Worm (Caenorhabditis elegans) whole organism, L4/young adult: ENCODE data around the gene clec-173.
"Not testable (repeated sequence)": the region's sequence is repeated elsewhere in the genome, so short reads cannot be mapped to it uniquely, and the experiment has no call there.

Experiments
- W03F9.2 ChIP-seq: fragments of 150-350 bp; optimal IDR thresholded peaks from 2 replicates; lab custom pipeline; 2014; ENCODE audit warnings: missing biosample characterization, missing genetic modification characterization
- dao-5 ChIP-seq: sonication (generic microtip); optimal IDR thresholded peaks from 2 replicates; lab custom pipeline; 2016; ENCODE audit warnings: missing genotype, missing genetic modification characterization, moderate library complexity, missing compliant biosample characterization
- him-1 ChIP-seq: sonication (generic microtip); optimal IDR thresholded peaks from 2 replicates; lab custom pipeline; 2016; ENCODE audit warnings: missing genotype, missing genetic modification reagents, missing genetic modification characterization, missing compliant biosample characterization

clec-173 gene

DNA sequence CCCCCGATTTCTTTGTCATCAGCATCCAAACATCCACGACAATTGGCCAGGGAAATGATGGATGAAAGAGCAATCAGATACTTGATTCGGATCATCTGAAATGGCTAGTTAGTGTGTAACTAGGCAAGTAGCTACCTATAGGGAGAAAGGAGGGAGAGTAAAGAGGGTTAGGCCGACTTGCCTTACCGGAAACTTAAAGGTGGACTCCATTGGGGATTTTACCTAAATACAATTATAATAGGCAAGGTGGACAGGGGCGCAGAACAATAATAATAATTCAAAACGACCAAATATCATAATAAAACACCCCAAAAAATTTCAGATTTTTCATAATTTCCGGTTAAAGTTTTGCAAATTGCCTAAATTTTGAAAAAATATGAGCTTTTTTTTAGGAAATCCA lies at the start of gene clec-173:
Gene clec-173, minus strand, starts transcription at position 101 of the 400 bp plus-strand sequence.
- TF ChIP-seq him-1 (no peak), dao-5 (tag; lab: Kevin White, UChicago) (no peak), W03F9.2 (no peak)

DNA sequence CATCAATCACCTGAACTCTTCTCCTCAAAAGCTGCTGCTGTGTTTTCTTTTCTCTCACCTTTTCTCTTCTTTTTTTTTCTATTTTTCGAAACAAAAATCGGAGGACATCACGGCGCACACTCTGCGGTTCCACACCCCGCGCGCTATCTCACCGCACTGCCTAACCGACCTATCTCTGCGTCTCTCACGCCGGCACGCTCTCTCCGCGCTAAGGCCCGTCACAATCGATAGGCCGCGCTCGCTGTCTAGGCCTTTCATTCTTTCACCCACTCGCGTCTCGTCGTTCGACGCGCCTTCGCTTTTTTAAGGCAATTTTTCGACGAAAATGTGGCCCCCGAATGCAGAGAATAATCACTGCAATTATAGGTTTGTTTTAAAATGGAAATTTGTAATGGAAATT lies 43.8 kb upstream of the clec-173 start, which contains the start of gene zip-11:
Gene zip-11, plus strand, starts transcription at position 34 of the 400 bp plus-strand sequence.
- no peak for TF ChIP-seq dao-5 (tag; lab: Kevin White, UChicago)
- TF ChIP-seq him-1 = no peak
- no peak for TF ChIP-seq W03F9.2

DNA sequence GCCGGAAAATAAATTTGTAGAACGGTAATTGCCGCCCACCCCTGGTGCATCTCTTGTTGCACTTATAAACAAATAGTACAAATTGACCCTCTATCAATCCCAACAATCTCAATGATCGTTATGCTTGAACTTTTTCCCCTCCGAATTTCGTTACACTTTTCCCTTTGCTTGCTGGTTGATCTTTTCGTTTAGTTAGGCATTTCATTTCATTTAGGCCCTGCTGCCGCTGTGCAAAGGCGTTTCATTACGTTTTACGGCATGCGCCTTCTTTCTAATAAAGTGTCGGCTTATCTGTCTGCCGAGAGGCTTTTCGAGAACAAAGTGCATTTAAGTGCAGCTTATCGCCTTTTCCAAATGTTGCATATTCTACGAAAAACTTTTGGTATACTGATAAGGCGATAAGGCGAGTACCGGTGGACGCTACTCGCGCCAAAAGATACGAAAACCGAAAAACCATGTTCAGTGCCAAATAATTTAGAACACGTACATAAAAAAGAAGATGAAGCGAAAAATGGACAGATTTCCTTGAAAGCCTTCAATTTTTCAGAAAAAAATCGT lies 43.3 kb upstream of the clec-173 start:
- TF ChIP-seq dao-5 (tag; lab: Kevin White, UChicago) = no peak
- TF ChIP-seq W03F9.2 = no peak
- no peak for TF ChIP-seq him-1

DNA sequence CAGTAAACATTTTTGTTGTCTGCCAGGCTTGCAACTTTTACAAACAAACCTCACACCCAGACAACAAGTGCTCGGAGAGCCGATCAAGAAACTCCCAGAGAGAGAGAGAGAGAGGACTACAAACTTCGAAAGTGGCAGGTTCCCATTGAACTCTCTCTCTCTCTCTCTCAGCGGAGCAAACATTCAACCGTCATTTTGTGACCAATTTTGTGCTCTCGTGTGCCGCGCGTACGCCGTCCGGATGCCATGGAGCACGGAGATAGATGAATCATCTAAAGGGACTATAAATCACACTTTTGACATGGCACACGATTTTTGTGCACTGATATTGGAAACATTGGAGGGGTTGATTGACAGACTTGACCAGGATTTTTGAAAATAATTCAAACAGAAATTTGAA lies 41.4 kb upstream of the clec-173 start:
- TF ChIP-seq dao-5 (tag; lab: Kevin White, UChicago) (no peak), W03F9.2 (no peak), him-1 (no peak)

DNA sequence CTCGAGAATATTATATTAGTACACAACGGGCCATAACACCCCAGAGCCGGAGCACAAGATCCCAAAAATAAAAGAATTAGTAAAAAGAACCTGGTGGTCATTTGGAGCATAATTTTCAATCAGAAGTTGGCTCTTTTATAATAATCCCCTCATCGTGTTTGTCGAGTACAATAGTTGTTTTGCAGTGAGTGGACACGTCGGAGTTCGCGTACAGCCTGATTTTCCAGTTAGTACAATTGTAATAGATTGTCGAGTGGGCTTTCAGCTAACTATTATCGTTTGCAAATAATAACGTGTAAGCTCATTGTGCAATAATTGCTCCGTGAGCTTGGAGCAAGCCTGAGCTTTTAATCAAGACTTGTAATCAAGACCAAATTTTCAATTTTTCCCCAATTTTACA lies 40.0 kb upstream of the clec-173 start, which contains the start of gene W08E12.9:
Gene W08E12.9, minus strand, starts transcription at position 101 of the 400 bp plus-strand sequence.
- TF ChIP-seq W03F9.2 (no peak), him-1 (no peak), dao-5 (tag; lab: Kevin White, UChicago) (no peak)

DNA sequence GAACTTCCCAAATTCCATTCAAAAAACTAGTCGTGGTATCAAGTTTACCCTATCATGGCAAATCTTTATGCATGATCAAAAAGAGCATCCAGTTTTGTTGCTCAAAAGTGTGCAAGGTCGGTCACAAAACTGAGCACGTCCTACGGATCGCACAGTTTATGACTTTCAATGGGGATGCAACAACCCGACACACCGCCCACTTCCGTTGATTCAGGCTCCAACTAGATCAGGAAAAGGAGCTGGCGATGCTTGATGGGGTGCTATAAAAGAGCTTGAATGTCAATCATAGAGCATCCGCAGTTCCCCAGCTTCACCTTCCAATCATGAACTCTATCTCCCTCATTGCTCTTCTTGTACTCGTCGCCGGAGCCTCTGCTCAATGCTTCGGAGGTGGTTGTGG lies 38.1 kb upstream of the clec-173 start, which contains the start of gene W08E12.2:
Gene W08E12.2, plus strand, starts transcription at position 301 of the 400 bp plus-strand sequence.
- TF ChIP-seq him-1 (no peak), dao-5 (tag; lab: Kevin White, UChicago) (no peak), W03F9.2 (no peak)

DNA sequence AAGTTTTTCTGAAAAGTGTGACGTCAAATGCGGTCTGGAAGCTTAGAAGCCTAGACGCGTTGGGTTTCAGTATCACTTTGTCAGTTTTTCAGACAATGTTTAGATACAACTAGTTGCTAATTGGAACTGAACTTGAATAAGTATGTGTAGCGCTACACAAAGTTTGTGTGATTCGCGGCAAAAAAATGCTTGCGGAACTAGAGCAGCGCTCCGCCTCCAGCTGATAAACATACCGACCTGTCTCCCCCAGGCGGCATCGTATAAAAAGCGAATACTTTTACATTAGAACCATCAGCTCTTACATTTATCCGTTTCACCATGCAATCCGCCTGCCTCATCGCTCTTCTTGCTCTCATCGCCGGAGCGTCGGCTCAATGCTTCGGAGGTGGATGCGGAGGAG lies 36.2 kb upstream of the clec-173 start, which contains the start of gene idpp-12:
Gene idpp-12, plus strand, starts transcription at position 301 of the 400 bp plus-strand sequence.
- not testable (repeated sequence) for TF ChIP-seq W03F9.2; him-1; dao-5 (tag; lab: Kevin White, UChicago)

DNA sequence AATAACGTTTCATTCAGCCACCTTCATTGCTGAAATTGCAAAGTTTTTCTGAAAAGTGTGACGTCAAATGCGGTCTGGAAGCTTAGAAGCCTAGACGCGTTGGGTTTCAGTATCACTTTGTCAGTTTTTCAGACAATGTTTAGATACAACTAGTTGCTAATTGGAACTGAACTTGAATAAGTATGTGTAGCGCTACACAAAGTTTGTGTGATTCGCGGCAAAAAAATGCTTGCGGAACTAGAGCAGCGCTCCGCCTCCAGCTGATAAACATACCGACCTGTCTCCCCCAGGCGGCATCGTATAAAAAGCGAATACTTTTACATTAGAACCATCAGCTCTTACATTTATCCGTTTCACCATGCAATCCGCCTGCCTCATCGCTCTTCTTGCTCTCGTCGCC lies 34.6 kb upstream of the clec-173 start, which contains the start of gene W08E12.4:
Gene W08E12.4, plus strand, starts transcription at position 301 of the 400 bp plus-strand sequence.
- TF ChIP-seq dao-5 (tag; lab: Kevin White, UChicago); W03F9.2; him-1: not testable (repeated sequence)

DNA sequence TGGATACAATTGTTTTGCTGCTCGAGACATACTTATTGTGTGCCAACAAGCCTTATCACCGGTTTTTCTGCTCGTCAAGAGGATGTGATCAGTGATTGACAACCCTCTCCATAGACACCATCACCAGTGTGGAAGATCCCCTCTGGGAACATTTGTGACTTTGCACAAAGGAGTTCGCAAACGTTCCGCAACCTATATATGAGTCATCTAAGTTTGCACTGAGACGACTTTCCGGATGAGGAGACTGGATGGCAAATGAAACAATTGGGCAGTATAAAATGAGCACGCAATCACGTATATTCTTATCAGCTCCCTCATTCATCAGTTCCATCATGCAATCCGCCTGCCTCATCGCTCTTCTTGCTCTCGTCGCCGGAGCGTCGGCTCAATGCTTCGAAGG lies 33.0 kb upstream of the clec-173 start, which contains the start of gene W08E12.5:
Gene W08E12.5, plus strand, starts transcription at position 301 of the 400 bp plus-strand sequence.
- TF ChIP-seq dao-5 (tag; lab: Kevin White, UChicago) (no peak), W03F9.2 (no peak), him-1 (no peak)

DNA sequence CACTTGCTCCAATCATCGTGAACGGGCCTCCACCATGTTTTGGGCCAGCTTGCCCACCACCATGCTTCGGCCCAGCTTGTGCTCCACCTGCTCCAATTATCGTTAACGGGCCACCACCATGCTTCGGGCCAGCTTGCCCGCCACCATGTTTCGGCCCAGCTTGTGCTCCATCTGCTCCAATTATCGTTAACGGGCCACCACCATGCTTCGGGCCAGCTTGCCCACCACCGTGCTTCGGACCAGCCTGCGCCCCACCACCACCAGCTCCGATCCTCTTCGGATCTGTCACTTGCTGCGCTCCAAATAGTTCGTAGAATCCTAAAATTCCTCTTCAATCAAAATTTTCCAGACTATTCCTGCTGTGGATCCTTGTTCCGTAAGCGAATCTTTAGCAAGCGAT lies 31.7 kb upstream of the clec-173 start:
- TF ChIP-seq him-1 (no peak), W03F9.2 (no peak), dao-5 (tag; lab: Kevin White, UChicago) (no peak)

DNA sequence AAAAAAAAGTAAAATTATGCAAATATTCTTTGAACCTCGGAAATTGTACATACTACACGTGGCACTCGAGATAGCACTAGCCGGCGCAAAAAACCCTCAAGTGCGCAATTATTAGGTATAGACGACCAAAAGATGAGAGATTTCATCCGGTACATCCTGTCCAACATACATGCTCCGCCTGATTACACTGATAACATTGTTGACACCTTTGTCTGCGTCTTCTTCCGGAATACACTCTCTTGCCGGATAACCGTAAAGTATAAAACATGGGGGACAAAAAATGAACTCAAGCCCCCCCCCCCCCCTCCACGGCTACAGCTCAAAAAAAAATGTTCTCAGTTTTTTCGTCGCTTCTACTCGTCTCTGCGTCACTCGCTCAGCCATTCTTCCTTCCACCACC lies 30.8 kb upstream of the clec-173 start, which contains the start of gene W08E12.6:
Gene W08E12.6, plus strand, starts transcription at position 301 of the 400 bp plus-strand sequence.
- TF ChIP-seq him-1 (no peak), dao-5 (tag; lab: Kevin White, UChicago) (no peak), W03F9.2 (no peak)

DNA sequence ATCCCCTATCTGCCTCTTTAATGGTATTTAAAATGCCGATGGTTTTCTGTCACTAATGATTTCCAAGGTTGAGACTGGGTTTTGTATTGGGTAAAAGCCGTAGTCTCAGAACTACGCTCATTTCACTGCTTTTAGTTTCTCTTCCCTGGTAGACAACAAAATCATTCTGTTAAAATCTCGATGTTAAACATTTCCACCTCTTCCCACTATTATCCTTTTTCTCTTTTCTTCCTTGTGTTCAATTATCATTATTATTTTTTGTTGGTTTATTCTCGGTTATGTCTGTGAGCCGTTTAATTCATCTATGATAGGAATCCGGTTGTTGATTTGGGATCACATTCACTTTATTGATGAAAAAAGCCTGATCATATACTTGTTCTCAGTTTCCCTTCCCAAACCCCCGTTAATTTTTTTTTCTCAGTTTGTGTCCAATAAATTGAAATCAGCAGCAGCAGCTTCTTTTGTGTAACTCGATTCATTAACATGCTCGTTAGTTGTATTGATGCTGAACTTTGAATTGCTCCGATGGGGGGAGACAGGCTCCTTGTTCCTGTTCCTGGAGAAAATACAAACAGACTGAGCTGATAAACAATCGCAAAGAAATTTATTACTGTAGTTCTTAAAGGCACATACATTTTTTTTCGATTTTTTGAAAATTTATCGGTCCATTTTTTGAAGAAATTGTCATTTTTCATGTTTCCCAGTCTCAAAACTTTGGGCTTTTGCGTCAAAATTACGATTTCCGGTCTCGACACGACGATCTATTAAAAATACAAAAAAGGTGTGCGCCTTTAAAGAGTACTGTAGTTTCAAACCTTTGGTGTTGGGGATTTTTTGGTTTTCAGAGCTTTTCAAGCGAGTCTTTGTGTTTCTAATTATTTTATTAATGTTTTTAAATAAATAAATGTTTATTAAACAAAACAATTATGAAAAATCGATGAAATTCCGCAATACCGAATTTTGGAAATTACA lies 29.4 kb upstream of the clec-173 start:
- TF ChIP-seq him-1 (no peak), dao-5 (tag; lab: Kevin White, UChicago) (no peak), W03F9.2 (no peak)

DNA sequence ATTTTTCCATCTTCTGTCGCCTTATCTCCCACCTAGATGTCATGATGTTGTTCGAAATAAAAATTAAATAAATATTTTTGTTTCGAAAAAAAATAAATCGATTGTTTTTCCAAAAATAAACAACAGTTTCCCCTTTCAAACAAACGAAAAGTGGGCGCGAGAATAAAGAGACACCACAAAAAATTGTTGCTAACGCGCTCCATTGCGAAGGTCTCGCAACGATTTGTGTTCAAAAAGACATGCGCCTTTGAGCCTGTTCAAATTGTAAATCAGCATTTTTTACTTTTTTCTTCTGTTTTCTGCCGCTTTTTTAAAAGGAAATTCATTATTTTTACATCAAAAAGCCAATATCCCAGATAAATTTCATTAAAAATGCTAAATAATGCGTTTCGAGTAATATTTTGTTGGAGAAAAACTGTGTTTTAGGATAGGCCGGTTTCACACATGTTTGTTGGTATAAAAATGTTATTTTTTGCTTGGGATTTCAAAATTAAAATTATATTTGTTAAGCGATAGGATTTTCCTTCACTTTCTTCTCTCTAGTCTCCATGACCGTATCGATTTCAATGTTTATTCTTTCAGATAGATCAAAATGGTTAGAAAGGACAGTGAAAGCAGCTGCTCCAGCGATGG lies 27.2 kb upstream of the clec-173 start, which contains the start of gene W08E12.7:
Gene W08E12.7, plus strand, starts transcription at position 583 of the 633 bp plus-strand sequence.
- TF ChIP-seq W03F9.2 (peak; percentile 97), dao-5 (tag; lab: Kevin White, UChicago) (no peak), him-1 (peak; percentile 38)
